Worm (Caenorhabditis elegans) whole organism, young adult: ENCODE results near the gene T26C5.3.

Source experiments
- B0019.2 ChIP-seq: fragments of 200-800 bp; sonication (Bioruptor generic); conservative IDR thresholded peaks from 2 replicates; pipeline ENCODE4 v1.3.6; 2022; ENCODE audit warnings: missing genetic modification reagents, missing genetic modification characterization, missing compliant biosample characterization
- C06A6.2 ChIP-seq: fragments of 200-800 bp; sonication (Bioruptor generic); conservative IDR thresholded peaks from 2 replicates; pipeline ENCODE4 v1.3.6; 2022; ENCODE audit warnings: missing genetic modification characterization, missing compliant biosample characterization
- F33H1.4 ChIP-seq: fragments of 200-800 bp; sonication (Bioruptor generic); IDR thresholded peaks from 2 replicates; pipeline ENCODE4 v1.3.6; 2022; ENCODE audit warnings: missing genetic modification reagents, missing genetic modification characterization, missing compliant biosample characterization
- F37B4.10 ChIP-seq: fragments of 200-800 bp; sonication (Bioruptor generic); IDR thresholded peaks from 2 replicates; pipeline ENCODE4 v1.3.6; 2022; ENCODE audit warnings: missing genetic modification characterization, missing compliant biosample characterization
- F39B2.1 ChIP-seq: fragments of 200-800 bp; sonication (Bioruptor generic); IDR thresholded peaks from 2 replicates; pipeline ENCODE4 v1.3.6; 2022; ENCODE audit warnings: missing genetic modification reagents, missing genetic modification characterization, missing compliant biosample characterization
- F49E8.2 ChIP-seq: sonication (generic microtip); optimal IDR thresholded peaks from 3 replicates; lab custom pipeline; 2017; ENCODE audit warnings: missing genetic modification characterization, mild to moderate bottlenecking, missing compliant biosample characterization, antibody characterized with exemption, moderate library complexity; ENCODE audit not compliant: insufficient read depth
- F57C9.4 ChIP-seq: sonication (generic microtip); optimal IDR thresholded peaks from 2 replicates; lab custom pipeline; 2017; ENCODE audit warnings: mild to moderate bottlenecking, missing genetic modification characterization, missing compliant biosample characterization
- K11D2.4 ChIP-seq: fragments of 200-800 bp; sonication (Bioruptor generic); IDR thresholded peaks from 2 replicates; pipeline ENCODE4 v1.3.6; 2022; ENCODE audit warnings: missing genetic modification reagents, missing genetic modification characterization, missing compliant biosample characterization
- T07F8.4 ChIP-seq: sonication (generic microtip); optimal IDR thresholded peaks from 2 replicates; lab custom pipeline; 2016; ENCODE audit warnings: mild to moderate bottlenecking, missing genetic modification characterization, moderate library complexity, missing compliant biosample characterization
- T26A5.8 ChIP-seq: sonication (generic microtip); optimal IDR thresholded peaks from 2 replicates; lab custom pipeline; 2016; ENCODE audit warnings: missing genetic modification characterization, missing compliant biosample characterization
- Y53F4B.3 ChIP-seq: fragments of 200-800 bp; sonication (Bioruptor generic); IDR thresholded peaks from 2 replicates; pipeline ENCODE4 v1.3.6; 2022; ENCODE audit warnings: missing genetic modification reagents, missing genetic modification characterization, missing compliant biosample characterization
- Y53G8AR.9 ChIP-seq: fragments of 200-800 bp; sonication (Bioruptor generic); conservative IDR thresholded peaks from 2 replicates; pipeline ENCODE4 v1.3.6; 2022; ENCODE audit warnings: missing genetic modification reagents, missing genetic modification characterization, missing compliant biosample characterization
- Y56A3A.18 ChIP-seq: fragments of 200-800 bp; sonication (Bioruptor generic); IDR thresholded peaks from 2 replicates; pipeline ENCODE4 v1.3.6; 2022; ENCODE audit warnings: missing genetic modification reagents, missing genetic modification characterization, missing compliant biosample characterization
- Y79H2A.3 ChIP-seq: fragments of 200-800 bp; sonication (Bioruptor generic); conservative IDR thresholded peaks from 2 replicates; pipeline ENCODE4 v1.3.6; 2022; ENCODE audit warnings: missing genetic modification reagents, missing genetic modification characterization, missing compliant biosample characterization
- ama-1 ChIP-seq, 3 experiments: fragments of 150-350 bp in 1 of 3; sonication (generic microtip) in 2 of 3; optimal IDR thresholded peaks; 2 replicates each; lab custom pipeline; 2014 to 2018; ENCODE audit warnings: missing biosample characterization in 2 of 3, missing genetic modification characterization in 2 of 3, missing genetic modification reagents in 2 of 3
- atf-7 ChIP-seq: sonication (generic microtip); optimal IDR thresholded peaks from 2 replicates; lab custom pipeline; 2017; ENCODE audit warnings: mild to moderate bottlenecking, missing genetic modification characterization, missing compliant biosample characterization
- athp-1 ChIP-seq: sonication (generic microtip); optimal IDR thresholded peaks from 2 replicates; lab custom pipeline; 2017; ENCODE audit warnings: mild to moderate bottlenecking, missing genetic modification characterization, missing compliant biosample characterization
- bed-2 ChIP-seq: fragments of 200-800 bp; sonication (Bioruptor generic); IDR thresholded peaks from 2 replicates; pipeline ENCODE4 v1.3.6; 2022; ENCODE audit warnings: missing genetic modification reagents, missing genetic modification characterization, missing compliant biosample characterization
- cebp-2 ChIP-seq: fragments of 200-800 bp; sonication (Bioruptor generic); IDR thresholded peaks from 2 replicates; pipeline ENCODE4 v1.3.6; 2022; ENCODE audit warnings: missing genetic modification characterization, missing compliant biosample characterization
- ceh-100 ChIP-seq: fragments of 200-800 bp; sonication (Bioruptor generic); IDR thresholded peaks from 2 replicates; pipeline ENCODE4 v1.3.6; 2022; ENCODE audit warnings: missing genetic modification reagents, missing genetic modification characterization, missing compliant biosample characterization
- ceh-40 ChIP-seq: fragments of 200-800 bp; sonication (Bioruptor generic); IDR thresholded peaks from 2 replicates; pipeline ENCODE4 v1.3.6; 2022; ENCODE audit warnings: missing genetic modification characterization, missing compliant biosample characterization
- dpff-1 ChIP-seq: sonication (generic microtip); optimal IDR thresholded peaks from 2 replicates; lab custom pipeline; 2017; ENCODE audit warnings: mild to moderate bottlenecking, missing genetic modification characterization, missing compliant biosample characterization
- egl-18 ChIP-seq: fragments of 200-800 bp; sonication (Bioruptor generic); IDR thresholded peaks from 2 replicates; pipeline ENCODE4 v1.3.6; 2022; ENCODE audit warnings: missing genetic modification reagents, missing genetic modification characterization, missing compliant biosample characterization
- egl-44 ChIP-seq: fragments of 200-800 bp; sonication (Bioruptor generic); IDR thresholded peaks from 2 replicates; pipeline ENCODE4 v1.3.6; 2022; ENCODE audit warnings: missing genetic modification reagents, missing genetic modification characterization, missing compliant biosample characterization
- ekl-4 ChIP-seq: fragments of 200-800 bp; sonication (Bioruptor generic); IDR thresholded peaks from 2 replicates; pipeline ENCODE4 v1.3.6; 2022; ENCODE audit warnings: missing genetic modification reagents, missing genetic modification characterization, missing compliant biosample characterization
- fkh-3 ChIP-seq: sonication (generic microtip); optimal IDR thresholded peaks from 2 replicates; lab custom pipeline; 2016; ENCODE audit warnings: mild to moderate bottlenecking, missing genetic modification characterization, missing compliant biosample characterization
- gei-17 ChIP-seq: fragments of 200-800 bp; sonication (Bioruptor generic); optimal IDR thresholded peaks from 2 replicates; lab custom pipeline; 2018; ENCODE audit warnings: mild to moderate bottlenecking, missing genetic modification characterization, missing compliant biosample characterization
- hlh-12 ChIP-seq: sonication (generic microtip); optimal IDR thresholded peaks from 2 replicates; lab custom pipeline; 2016; ENCODE audit warnings: missing genetic modification characterization, missing compliant biosample characterization
- hlh-26 ChIP-seq: fragments of 200-800 bp; sonication (Bioruptor generic); conservative IDR thresholded peaks from 2 replicates; pipeline ENCODE4 v1.3.6; 2022; ENCODE audit warnings: missing genetic modification reagents, missing genetic modification characterization, missing compliant biosample characterization
- lir-1 ChIP-seq: fragments of 200-800 bp; sonication (Bioruptor generic); conservative IDR thresholded peaks from 2 replicates; pipeline ENCODE4 v1.3.6; 2022; ENCODE audit warnings: missing genetic modification reagents, missing genetic modification characterization, missing compliant biosample characterization
- lsl-1 ChIP-seq: fragments of 200-800 bp; sonication (Bioruptor generic); optimal IDR thresholded peaks from 2 replicates; lab custom pipeline; 2018; ENCODE audit warnings: mild to moderate bottlenecking, missing genetic modification characterization, moderate library complexity, missing compliant biosample characterization
- lsy-27 ChIP-seq: sonication (generic microtip); optimal IDR thresholded peaks from 2 replicates; lab custom pipeline; 2017; ENCODE audit warnings: missing genetic modification characterization, mild to moderate bottlenecking, missing compliant biosample characterization, antibody characterized with exemption, missing genotype, borderline replicate concordance; ENCODE audit not compliant: insufficient read depth
- madf-3 ChIP-seq: fragments of 200-800 bp; sonication (Bioruptor generic); IDR thresholded peaks from 2 replicates; pipeline ENCODE4 v1.3.6; 2022; ENCODE audit warnings: missing genetic modification reagents, missing genetic modification characterization, missing compliant biosample characterization
- mcd-1 ChIP-seq: fragments of 200-800 bp; sonication (Bioruptor generic); IDR thresholded peaks from 2 replicates; pipeline ENCODE4 v1.3.6; 2022; ENCODE audit warnings: missing genetic modification reagents, missing genetic modification characterization, missing compliant biosample characterization
- mel-28 ChIP-seq: sonication (generic microtip); optimal IDR thresholded peaks from 2 replicates; lab custom pipeline; 2016; ENCODE audit warnings: borderline replicate concordance, mild to moderate bottlenecking, missing genetic modification characterization, missing compliant biosample characterization
- mes-4 ChIP-seq: sonication (generic microtip); optimal IDR thresholded peaks from 2 replicates; lab custom pipeline; 2016; ENCODE audit warnings: missing genotype, missing genetic modification characterization, missing compliant biosample characterization
- mxl-1 ChIP-seq: sonication (generic microtip); optimal IDR thresholded peaks from 2 replicates; lab custom pipeline; 2016; ENCODE audit warnings: missing genetic modification characterization, missing compliant biosample characterization
- nfya-1 ChIP-seq: sonication (generic microtip); optimal IDR thresholded peaks from 2 replicates; lab custom pipeline; 2017; ENCODE audit warnings: antibody characterized with exemption, missing compliant biosample characterization, missing genetic modification characterization, borderline replicate concordance; ENCODE audit not compliant: insufficient read depth
- nhr-179 ChIP-seq: sonication (generic microtip); optimal IDR thresholded peaks from 2 replicates; lab custom pipeline; 2016; ENCODE audit warnings: mild to moderate bottlenecking, missing genetic modification characterization, missing compliant biosample characterization
- nhr-27 ChIP-seq: fragments of 200-800 bp; sonication (Bioruptor generic); optimal IDR thresholded peaks from 2 replicates; lab custom pipeline; 2018; ENCODE audit warnings: mild to moderate bottlenecking, missing genetic modification characterization, moderate library complexity, missing compliant biosample characterization
- nhr-90 ChIP-seq: sonication (generic microtip); optimal IDR thresholded peaks from 2 replicates; lab custom pipeline; 2016; ENCODE audit warnings: missing genotype, mild to moderate bottlenecking, missing genetic modification characterization, missing compliant biosample characterization
- sea-2 ChIP-seq: fragments of 200-800 bp; sonication (Bioruptor generic); IDR thresholded peaks from 2 replicates; pipeline ENCODE4 v1.3.6; 2022; ENCODE audit warnings: missing genetic modification characterization, missing compliant biosample characterization
- somi-1 ChIP-seq: fragments of 200-800 bp; sonication (Bioruptor generic); optimal IDR thresholded peaks from 2 replicates; lab custom pipeline; 2018; ENCODE audit warnings: mild to moderate bottlenecking, missing genetic modification characterization, missing compliant biosample characterization
- sptf-2 ChIP-seq: fragments of 200-800 bp; sonication (Bioruptor generic); optimal IDR thresholded peaks from 2 replicates; lab custom pipeline; 2018; ENCODE audit warnings: mild to moderate bottlenecking, missing genetic modification characterization, missing compliant biosample characterization
- tbx-9 ChIP-seq: sonication (generic microtip); optimal IDR thresholded peaks from 2 replicates; lab custom pipeline; 2016; ENCODE audit warnings: borderline replicate concordance, missing genetic modification characterization, inconsistent platforms, missing compliant biosample characterization
- unc-62 ChIP-seq: fragments of 150-350 bp; optimal IDR thresholded peaks from 2 replicates; lab custom pipeline; 2014; ENCODE audit warnings: missing biosample characterization, missing genetic modification reagents, missing genetic modification characterization
- zfh-2 ChIP-seq: fragments of 200-800 bp; sonication (Bioruptor generic); conservative IDR thresholded peaks from 2 replicates; pipeline ENCODE4 v1.3.6; 2022; ENCODE audit warnings: missing genetic modification reagents, missing genetic modification characterization, missing compliant biosample characterization
- ztf-22 ChIP-seq: fragments of 200-800 bp; sonication (Bioruptor generic); optimal IDR thresholded peaks from 2 replicates; lab custom pipeline; 2018; ENCODE audit warnings: mild to moderate bottlenecking, missing genetic modification characterization, moderate library complexity, missing compliant biosample characterization
- ztf-28 ChIP-seq: fragments of 200-800 bp; sonication (Bioruptor generic); IDR thresholded peaks from 2 replicates; pipeline ENCODE4 v1.3.6; 2022; ENCODE audit warnings: missing genetic modification reagents, missing genetic modification characterization, missing compliant biosample characterization

Gene T26C5.3

DNA sequence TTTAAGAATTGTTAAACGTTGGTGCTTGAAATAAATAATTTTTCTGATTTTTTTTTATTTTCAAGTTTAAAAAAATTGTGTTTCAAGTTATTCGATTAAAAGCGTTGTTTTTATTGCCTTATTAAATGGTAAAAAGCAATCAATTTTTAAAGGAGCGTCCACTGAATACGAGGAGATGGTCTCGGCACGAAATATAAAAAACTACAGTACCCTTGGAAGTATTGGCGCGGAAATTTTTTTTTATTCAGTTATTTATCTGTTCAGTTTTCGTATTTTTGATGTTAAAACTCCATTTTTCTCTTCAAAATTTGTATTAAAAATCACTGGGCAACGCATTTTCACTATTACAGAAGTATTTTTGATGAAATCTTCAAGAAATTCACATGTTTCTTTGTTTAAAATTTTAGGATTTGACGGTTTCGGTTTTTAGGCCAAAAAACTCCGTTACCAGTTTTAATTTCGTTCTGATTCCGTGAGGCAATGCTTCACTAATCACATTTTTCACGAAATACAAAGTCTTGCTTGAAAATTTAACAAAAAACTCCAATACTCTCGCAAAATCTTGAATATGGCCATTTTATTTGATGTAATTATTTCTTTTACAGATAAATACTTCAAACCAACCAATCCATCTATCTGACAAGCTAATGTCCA lies 23.2 kb upstream of the T26C5.3 start, which contains the start of gene znfx-1 (continued):
- TF ChIP-seq T26A5.8 (tag; lab: Kevin White, UChicago) (no peak), unc-62 (GFP tag; lab: Kevin White, UChicago) (no peak), ztf-22 (GFP tag; lab: Kevin White, UChicago) (no peak), mxl-1 (tag; lab: Kevin White, UChicago) (no peak), sea-2 (no peak), Y53G8AR.9 (GFP tag; lab: Robert Waterston, UW) (0 out of 2 replicates have a peak, but pooled peaks have one; percentile 24), F37B4.10 (no peak), fkh-3 (no peak), lir-1 (GFP tag; lab: Robert Waterston, UW) (no peak), F33H1.4 (GFP tag; lab: Robert Waterston, UW) (peak; percentile 96), cebp-2 (no peak), ztf-28 (GFP tag; lab: Robert Waterston, UW) (no peak), T07F8.4 (tag; lab: Kevin White, UChicago) (no peak), nhr-179 (tag; lab: Kevin White, UChicago) (no peak), ama-1 (optimal IDR thresholded peaks at IDR 0.05; lab: Kevin White, UChicago) (no peak), ama-1 (GFP tag; optimal IDR thresholded peaks at IDR 0.05; lab: Kevin White, UChicago) (no peak), K11D2.4 (GFP tag; lab: Robert Waterston, UW) (no peak), Y56A3A.18 (GFP tag; lab: Robert Waterston, UW) (no peak), mel-28 (tag; lab: Kevin White, UChicago) (no peak), zfh-2 (no peak), hlh-26 (no peak), F49E8.2 (tag; lab: Kevin White, UChicago) (peak; percentile 75), hlh-12 (tag; lab: Kevin White, UChicago) (no peak), egl-44 (GFP tag; lab: Robert Waterston, UW) (no peak), atf-7 (tag; lab: Kevin White, UChicago) (no peak), lsy-27 (tag; lab: Kevin White, UChicago) (no peak), ceh-40 (no peak), dpff-1 (tag; lab: Kevin White, UChicago) (no peak), Y79H2A.3 (GFP tag; lab: Robert Waterston, UW) (no peak), nhr-90 (tag; lab: Kevin White, UChicago) (no peak), C06A6.2 (GFP tag; lab: Robert Waterston, UW) (no peak), B0019.2 (GFP tag; lab: Robert Waterston, UW) (peak; percentile 60; the same call in 1 of the 2 replicates), nhr-27 (tag; lab: Kevin White, UChicago) (no peak), tbx-9 (tag; lab: Kevin White, UChicago) (no peak), somi-1 (GFP tag; lab: Kevin White, UChicago) (no peak), mes-4 (tag; lab: Kevin White, UChicago) (no peak), sptf-2 (GFP tag; lab: Kevin White, UChicago) (no peak), nfya-1 (tag; lab: Kevin White, UChicago) (no peak), ceh-100 (GFP tag; lab: Robert Waterston, UW) (no peak), madf-3 (GFP tag; lab: Robert Waterston, UW) (no peak), gei-17 (no peak), lsl-1 (GFP tag; lab: Kevin White, UChicago) (peak; percentile 96), ekl-4 (GFP tag; lab: Robert Waterston, UW) (no peak), Y53F4B.3 (GFP tag; lab: Robert Waterston, UW) (no peak), F39B2.1 (GFP tag; lab: Robert Waterston, UW) (no peak), egl-18 (GFP tag; lab: Robert Waterston, UW) (no peak), F57C9.4 (tag; lab: Kevin White, UChicago) (no peak), athp-1 (tag; lab: Kevin White, UChicago) (no peak), mcd-1 (GFP tag; lab: Robert Waterston, UW) (no peak), bed-2 (GFP tag; lab: Robert Waterston, UW) (no peak)
